Fruit fly (Drosophila melanogaster) whole organism, embryonic: ENCODE results near the gene mib1.

Experiments
- Aef1 ChIP-seq: fragments of 200-800 bp; sonication (Bioruptor generic); IDR thresholded peaks from 3 replicates; pipeline ENCODE4 v1.3.6; 2022; ENCODE audit warnings: missing biosample characterization, missing genetic modification characterization
- Atf6 ChIP-seq: fragments of 200-800 bp; sonication (Bioruptor generic); IDR thresholded peaks from 2 replicates; pipeline ENCODE4 v1.3.6; 2022; ENCODE audit warnings: missing biosample characterization, missing genetic modification characterization
- CG10321 ChIP-seq: fragments of 200-800 bp; sonication (Bioruptor generic); IDR thresholded peaks from 2 replicates; pipeline ENCODE4 v1.3.6; 2022; ENCODE audit warnings: missing biosample characterization, missing genetic modification characterization
- CG14667 ChIP-seq: fragments of 200-800 bp; sonication (Bioruptor generic); IDR thresholded peaks from 2 replicates; pipeline ENCODE4 v1.3.6; 2022; ENCODE audit warnings: missing biosample characterization, missing genetic modification characterization
- CG1602 ChIP-seq: fragments of 200-800 bp; sonication (Bioruptor generic); optimal IDR thresholded peaks from 3 replicates; lab custom pipeline; 2016; ENCODE audit warnings: missing biosample characterization, missing genetic modification characterization
- CG17328 ChIP-seq: fragments of 200-800 bp; sonication (Bioruptor generic); IDR thresholded peaks from 2 replicates; pipeline ENCODE4 v1.3.6; 2022; ENCODE audit warnings: missing biosample characterization, missing genetic modification characterization
- CG17568 ChIP-seq: fragments of 200-800 bp; sonication (Bioruptor generic); optimal IDR thresholded peaks from 2 replicates; lab custom pipeline; 2018; ENCODE audit warnings: missing biosample characterization, mild to moderate bottlenecking, missing genetic modification characterization, moderate library complexity
- CG17802 ChIP-seq: fragments of 200-800 bp; sonication (Bioruptor generic); optimal IDR thresholded peaks from 2 replicates; lab custom pipeline; 2018; ENCODE audit warnings: missing biosample characterization, mild to moderate bottlenecking, missing genetic modification characterization, moderate library complexity
- CG18476 ChIP-seq: fragments of 200-800 bp; sonication (Bioruptor generic); optimal IDR thresholded peaks from 2 replicates; lab custom pipeline; 2016; ENCODE audit warnings: missing biosample characterization, mild to moderate bottlenecking, missing genetic modification characterization
- CG3065 ChIP-seq: fragments of 200-800 bp; sonication (Bioruptor generic); optimal IDR thresholded peaks from 2 replicates; lab custom pipeline; 2016; ENCODE audit warnings: missing biosample characterization, missing genetic modification characterization
- CG31441 ChIP-seq: fragments of 200-800 bp; sonication (Bioruptor generic); IDR thresholded peaks from 2 replicates; pipeline ENCODE4 v1.3.6; 2022; ENCODE audit warnings: missing biosample characterization, missing genetic modification characterization
- CG3281 ChIP-seq: fragments of 200-800 bp; sonication (Bioruptor generic); optimal IDR thresholded peaks from 3 replicates; lab custom pipeline; 2017; ENCODE audit warnings: missing biosample characterization, mild to moderate bottlenecking, missing genetic modification characterization
- CG34376 ChIP-seq: fragments of 200-800 bp; sonication (Bioruptor generic); optimal IDR thresholded peaks from 2 replicates; lab custom pipeline; 2018; ENCODE audit warnings: missing biosample characterization, mild to moderate bottlenecking, missing genetic modification characterization
- CG3726 ChIP-seq: fragments of 200-800 bp; sonication (Bioruptor generic); IDR thresholded peaks from 3 replicates; pipeline ENCODE4, ENCODE4 v1.3.6; 2022; ENCODE audit warnings: missing biosample characterization, missing genetic modification characterization
- CG4707 ChIP-seq: fragments of 200-800 bp; sonication (Bioruptor generic); optimal IDR thresholded peaks from 2 replicates; lab custom pipeline; 2018; ENCODE audit warnings: missing biosample characterization, mild to moderate bottlenecking, missing genetic modification characterization, moderate library complexity
- CG6765 ChIP-seq: fragments of 200-800 bp; sonication (Bioruptor generic); optimal IDR thresholded peaks from 3 replicates; lab custom pipeline; 2017; ENCODE audit warnings: missing biosample characterization, mild to moderate bottlenecking, missing genetic modification characterization
- CG7786 ChIP-seq: fragments of 200-800 bp; sonication (Bioruptor generic); optimal IDR thresholded peaks from 2 replicates; lab custom pipeline; 2016; ENCODE audit warnings: missing biosample characterization, missing genetic modification characterization
- CG7928 ChIP-seq: fragments of 200-800 bp; sonication (Bioruptor generic); optimal IDR thresholded peaks from 2 replicates; lab custom pipeline; 2017; ENCODE audit warnings: missing biosample characterization, mild to moderate bottlenecking, missing genetic modification characterization
- CG9797 ChIP-seq: fragments of 200-800 bp; sonication (Bioruptor generic); optimal IDR thresholded peaks from 3 replicates; lab custom pipeline; 2018; ENCODE audit warnings: missing biosample characterization, mild to moderate bottlenecking, missing genetic modification characterization
- Dek ChIP-seq: fragments of 200-800 bp; sonication (Bioruptor generic); optimal IDR thresholded peaks from 3 replicates; lab custom pipeline; 2019; ENCODE audit warnings: missing biosample characterization, mild to moderate bottlenecking, missing genetic modification characterization, moderate library complexity
- Dll ChIP-seq: fragments of 200-800 bp; sonication (Bioruptor generic); IDR thresholded peaks from 4 replicates; pipeline ENCODE4 v1.3.6; 2022; ENCODE audit warnings: missing biosample characterization, missing genetic modification characterization; ENCODE audit not compliant: partially characterized antibody
- Fer1 ChIP-seq: fragments of 200-800 bp; sonication (Bioruptor generic); optimal IDR thresholded peaks from 2 replicates; lab custom pipeline; 2017; ENCODE audit warnings: missing biosample characterization, mild to moderate bottlenecking, missing genetic modification characterization
- Hmx ChIP-seq: fragments of 200-800 bp; sonication (Bioruptor generic); optimal IDR thresholded peaks from 2 replicates; lab custom pipeline; 2016; ENCODE audit warnings: missing biosample characterization, missing genetic modification characterization
- Kr ChIP-seq: fragments of 200-800 bp; sonication (Bioruptor generic); optimal IDR thresholded peaks from 2 replicates; lab custom pipeline; 2017; ENCODE audit warnings: missing biosample characterization, mild to moderate bottlenecking, missing genetic modification characterization
- MTF-1 ChIP-seq: fragments of 200-800 bp; sonication (Bioruptor generic); optimal IDR thresholded peaks from 2 replicates; lab custom pipeline; 2018; ENCODE audit warnings: missing biosample characterization, mild to moderate bottlenecking, missing genetic modification characterization, borderline replicate concordance
- Max ChIP-seq: fragments of 200-800 bp; sonication (Bioruptor generic); optimal IDR thresholded peaks from 2 replicates; lab custom pipeline; 2016; ENCODE audit warnings: missing biosample characterization, mild to moderate bottlenecking, missing genetic modification characterization
- Optix ChIP-seq: fragments of 200-800 bp; sonication (Bioruptor generic); IDR thresholded peaks from 3 replicates; pipeline ENCODE4 v1.3.6; 2022; ENCODE audit warnings: missing biosample characterization, missing genetic modification characterization
- Ravus ChIP-seq: fragments of 200-800 bp; sonication (Bioruptor generic); IDR thresholded peaks from 2 replicates; pipeline ENCODE4 v1.3.6; 2022; ENCODE audit warnings: missing biosample characterization, missing genetic modification characterization
- Sox102F ChIP-seq: fragments of 200-800 bp; sonication (Bioruptor generic); optimal IDR thresholded peaks from 2 replicates; lab custom pipeline; 2018; ENCODE audit warnings: missing biosample characterization, mild to moderate bottlenecking, missing genetic modification characterization, moderate library complexity
- Spps ChIP-seq: fragments of 200-800 bp; sonication (Bioruptor generic); optimal IDR thresholded peaks from 2 replicates; lab custom pipeline; 2018; ENCODE audit warnings: missing biosample characterization, mild to moderate bottlenecking, missing genetic modification characterization
- Sry-δ ChIP-seq: fragments of 200-800 bp; sonication (Bioruptor generic); optimal IDR thresholded peaks from 2 replicates; lab custom pipeline; 2016; ENCODE audit warnings: missing biosample characterization, missing genetic modification characterization
- Taf1 ChIP-seq: fragments of 200-800 bp; sonication (Bioruptor generic); IDR thresholded peaks from 2 replicates; pipeline ENCODE4 v1.3.6; 2022; ENCODE audit warnings: missing biosample characterization, missing genetic modification characterization
- ato ChIP-seq: fragments of 200-800 bp; sonication (Bioruptor generic); IDR thresholded peaks from 2 replicates; pipeline ENCODE4 v1.3.6; 2022; ENCODE audit warnings: missing biosample characterization, missing genetic modification characterization; ENCODE audit not compliant: partially characterized antibody
- az2 ChIP-seq: fragments of 200-800 bp; sonication (Bioruptor generic); optimal IDR thresholded peaks from 3 replicates; lab custom pipeline; 2016; ENCODE audit warnings: missing biosample characterization, missing genetic modification characterization
- bcd ChIP-seq: fragments of 200-800 bp; sonication (Bioruptor generic); optimal IDR thresholded peaks from 2 replicates; lab custom pipeline; 2017; ENCODE audit warnings: missing biosample characterization, mild to moderate bottlenecking, missing genetic modification characterization
- bigmax ChIP-seq: fragments of 200-800 bp; sonication (Bioruptor generic); optimal IDR thresholded peaks from 2 replicates; lab custom pipeline; 2018; ENCODE audit warnings: missing biosample characterization, mild to moderate bottlenecking, missing genetic modification characterization
- dimm ChIP-seq: fragments of 200-800 bp; sonication (Bioruptor generic); IDR thresholded peaks from 2 replicates; pipeline ENCODE4 v1.3.6; 2022; ENCODE audit warnings: missing biosample characterization, missing genetic modification characterization
- gcm2 ChIP-seq: fragments of 200-800 bp; sonication (Bioruptor generic); optimal IDR thresholded peaks from 2 replicates; lab custom pipeline; 2016; ENCODE audit warnings: missing biosample characterization, missing genetic modification characterization
- grau ChIP-seq: fragments of 200-800 bp; optimal IDR thresholded peaks from 3 replicates; lab custom pipeline; 2019; ENCODE audit warnings: missing biosample characterization, mild to moderate bottlenecking, missing genetic modification characterization, moderate library complexity
- hkb ChIP-seq, 2 experiments: fragments of 200-800 bp in 1 of 2; fragments of >200 bp in 1 of 2; sonication (Bioruptor generic) in 1 of 2; IDR thresholded peaks in 1 of 2; optimal IDR thresholded peaks in 1 of 2; 2 replicates each; pipeline versions ENCODE4 v1.3.6 to Lab custom; 2017 to 2022; ENCODE audit warnings: missing biosample characterization in 1 of 2, missing genetic modification characterization in 1 of 2
- ind ChIP-seq: fragments of 200-800 bp; sonication (Bioruptor generic); optimal IDR thresholded peaks from 3 replicates; lab custom pipeline; 2016; ENCODE audit warnings: missing biosample characterization, missing genetic modification characterization
- jumu ChIP-seq: fragments of 200-800 bp; sonication (Bioruptor generic); optimal IDR thresholded peaks from 3 replicates; lab custom pipeline; 2016; ENCODE audit warnings: missing biosample characterization, missing genetic modification characterization
- klu ChIP-seq: fragments of 200-800 bp; sonication (Bioruptor generic); IDR thresholded peaks from 2 replicates; pipeline ENCODE4 v1.3.6; 2022; ENCODE audit warnings: missing biosample characterization, missing genetic modification characterization
- org-1 ChIP-seq: fragments of 200-800 bp; sonication (Bioruptor generic); optimal IDR thresholded peaks from 2 replicates; lab custom pipeline; 2017; ENCODE audit warnings: missing biosample characterization, missing genetic modification characterization
- pita ChIP-seq: fragments of 200-800 bp; sonication (Bioruptor generic); optimal IDR thresholded peaks from 2 replicates; lab custom pipeline; 2017; ENCODE audit warnings: missing biosample characterization, mild to moderate bottlenecking, missing genetic modification characterization
- psq ChIP-seq: fragments of 200-800 bp; sonication (Bioruptor generic); optimal IDR thresholded peaks from 2 replicates; lab custom pipeline; 2017; ENCODE audit warnings: missing biosample characterization, missing genetic modification characterization
- sr ChIP-seq: fragments of 200-800 bp; sonication (Bioruptor generic); IDR thresholded peaks from 3 replicates; pipeline ENCODE4 v1.3.6; 2022; ENCODE audit warnings: missing biosample characterization, missing genetic modification characterization
- sug ChIP-seq: fragments of 200-800 bp; optimal IDR thresholded peaks from 2 replicates; lab custom pipeline; 2019; ENCODE audit warnings: missing biosample characterization, mild to moderate bottlenecking, missing genetic modification characterization, moderate library complexity
- wdn ChIP-seq: fragments of 200-800 bp; sonication (Bioruptor generic); IDR thresholded peaks from 2 replicates; pipeline ENCODE4 v1.3.6; 2022; ENCODE audit warnings: missing biosample characterization, missing genetic modification characterization
- wor ChIP-seq: fragments of 200-800 bp; sonication (Bioruptor generic); IDR thresholded peaks from 2 replicates; pipeline ENCODE4 v1.3.6; 2022; ENCODE audit warnings: missing biosample characterization, missing genetic modification characterization

Gene mib1

dm6 chr3L:16045831-16046336 is 34.3 kb upstream of the mib1 start (continued):
- TF ChIP-seq pita (GFP tag; lab: Kevin White, UChicago) (no peak), CG4707 (GFP tag; lab: Kevin White, UChicago) (peak; percentile 83), MTF-1 (GFP tag; lab: Kevin White, UChicago) (peak; percentile 86), wor (GFP tag; lab: Robert Waterston, UW) (peak; percentile 84), jumu (GFP tag; lab: Kevin White, UChicago) (peak; percentile 93), CG10321 (GFP tag; lab: Robert Waterston, UW) (peak; percentile 74; the same call in 1 of the 2 replicates), dimm (GFP tag; lab: Robert Waterston, UW) (peak; percentile 74), Hmx (GFP tag; lab: Kevin White, UChicago) (peak; percentile 83), sug (peak; percentile 68), Kr (GFP tag; lab: Kevin White, UChicago) (no peak), CG3726 (GFP tag; lab: Robert Waterston, UW) (peak; percentile 77; the same call in 1 of the 3 replicates), CG17568 (peak; percentile 92), org-1 (GFP tag; lab: Kevin White, UChicago) (peak; percentile 87), Spps (tag; lab: Kevin White, UChicago) (peak; percentile 93), az2 (GFP tag; lab: Kevin White, UChicago) (peak; percentile 98), ind (GFP tag; lab: Kevin White, UChicago) (peak; percentile 89), Ravus (GFP tag; lab: Robert Waterston, UW) (peak; percentile 59), sr (GFP tag; lab: Robert Waterston, UW) (peak; percentile 47; the same call in 1 of the 3 replicates), CG3281 (GFP tag; lab: Kevin White, UChicago) (peak; percentile 88), CG7786 (peak; percentile 91), Fer1 (GFP tag; lab: Kevin White, UChicago) (peak; percentile 97), bigmax (GFP tag; lab: Kevin White, UChicago) (no peak), CG9797 (GFP tag; lab: Kevin White, UChicago) (peak; percentile 6), bcd (GFP tag; lab: Kevin White, UChicago) (peak; percentile 88), CG7928 (peak; percentile 61), Dek (tag; lab: Kevin White, UChicago) (peak; percentile 95), Dll (GFP tag; lab: Robert Waterston, UW) (no peak), CG3065 (GFP tag; lab: Kevin White, UChicago) (peak; percentile 59), Taf1 (peak; percentile 84), Optix (GFP tag; lab: Robert Waterston, UW) (peak; percentile 82; the same call in 2 of the 3 replicates), CG18476 (GFP tag; lab: Kevin White, UChicago) (peak; percentile 93), CG17328 (peak; percentile 94), grau (peak; percentile 91), gcm2 (GFP tag; lab: Kevin White, UChicago) (peak; percentile 92), CG17802 (tag; lab: Kevin White, UChicago) (peak; percentile 10), CG1602 (GFP tag; lab: Kevin White, UChicago) (peak; percentile 87), klu (GFP tag; lab: Robert Waterston, UW) (peak; percentile 78), Sox102F (GFP tag; lab: Kevin White, UChicago) (peak; percentile 96), Max (GFP tag; lab: Kevin White, UChicago) (peak; percentile 87), psq (GFP tag; lab: Kevin White, UChicago) (peak; percentile 63), CG34376 (GFP tag; lab: Kevin White, UChicago) (peak; percentile 69), hkb (optimal IDR thresholded peaks at IDR 0.05; lab: Kevin White, UChicago) (no peak), hkb (GFP tag; IDR thresholded peaks at IDR 0.05; lab: Robert Waterston, UW) (peak; percentile 96), CG14667 (GFP tag; lab: Robert Waterston, UW) (peak; percentile 86), ato (GFP tag; lab: Robert Waterston, UW) (no peak), CG6765 (GFP tag; lab: Kevin White, UChicago) (peak; percentile 90), Aef1 (GFP tag; lab: Robert Waterston, UW) (peak; percentile 82), Sry-δ (GFP tag; lab: Kevin White, UChicago) (peak; percentile 53), wdn (GFP tag; lab: Robert Waterston, UW) (peak; percentile 86), Atf6 (GFP tag; lab: Robert Waterston, UW) (peak; percentile 96), CG31441 (GFP tag; lab: Robert Waterston, UW) (peak; percentile 73)
